Fruit fly (Drosophila melanogaster): ENCODE data around the gene CG42854.

The CG42854 gene

DNA sequence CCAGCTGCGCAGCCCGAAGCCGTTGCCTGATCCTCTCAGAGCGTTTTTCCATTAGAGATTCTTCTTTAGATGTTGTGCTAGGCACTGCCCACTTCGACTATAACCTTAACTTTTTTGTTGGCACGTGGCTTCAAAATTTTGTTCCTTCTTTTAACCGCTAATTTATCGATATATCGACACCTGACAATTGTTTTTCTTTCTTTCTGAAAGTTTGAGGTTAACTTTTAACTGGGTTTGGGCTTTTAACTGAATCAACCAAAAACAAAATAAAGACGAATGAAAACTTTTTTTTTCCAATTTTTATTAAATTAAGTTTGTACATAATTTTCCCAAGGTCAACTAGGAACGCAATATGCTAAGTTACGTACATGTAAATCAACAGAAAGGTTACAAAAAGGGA, at the start of gene CG42854:
CG42854 (minus strand) TSS at position 101 of the 400 bp plus-strand sequence.
- TF ChIP-seq CG15336 (GFP tag; IDR thresholded peaks at IDR 0.05), result no peak
- TF ChIP-seq cyc (GFP tag; optimal IDR thresholded peaks at IDR 0.05), result no peak
- TF ChIP-seq CG7368 (GFP tag; optimal IDR thresholded peaks at IDR 0.05), result no peak
- TF ChIP-seq CG4318 (GFP tag; optimal IDR thresholded peaks at IDR 0.05), result no peak
- no peak for TF ChIP-seq spab (GFP tag; optimal IDR thresholded peaks at IDR 0.05)
- TF ChIP-seq Eip78C (GFP tag), result no peak
- no peak for TF ChIP-seq Sox15 (GFP tag; optimal IDR thresholded peaks at IDR 0.05)
- no peak for TF ChIP-seq CG11294 (GFP tag; IDR thresholded peaks at IDR 0.05)
- TF ChIP-seq CG11902 (GFP tag; optimal IDR thresholded peaks at IDR 0.05), result no peak
- no peak for TF ChIP-seq CG11762 (GFP tag; optimal IDR thresholded peaks at IDR 0.05; ENCODE audit: insufficient read depth)
- no peak for TF ChIP-seq ss (GFP tag; optimal IDR thresholded peaks at IDR 0.05)

DNA sequence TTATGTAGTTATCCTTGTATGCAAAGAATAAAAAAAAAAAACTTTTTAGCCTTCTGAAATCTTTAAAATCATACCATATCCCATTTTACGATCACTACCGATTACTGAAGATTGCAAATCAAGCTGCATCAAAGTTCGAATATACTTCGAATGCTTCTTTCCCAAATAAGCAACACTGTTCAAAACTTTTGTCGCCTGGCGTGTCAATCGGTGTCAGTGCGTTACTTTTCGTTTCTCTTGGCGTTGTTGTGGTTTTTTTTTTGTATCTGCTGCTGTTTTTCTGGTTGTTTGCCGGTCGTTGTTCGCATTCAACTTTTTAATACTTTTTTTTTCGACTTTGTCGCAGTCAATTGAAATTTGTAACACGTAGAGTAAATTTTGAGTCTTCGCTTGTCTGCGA, 48.2 kb upstream of the CG42854 start:
- no peak for TF ChIP-seq fd59A (GFP tag; optimal IDR thresholded peaks at IDR 0.05)
- TF ChIP-seq Hr38 (GFP tag; optimal IDR thresholded peaks at IDR 0.05), result no peak
- no peak for TF ChIP-seq CG31627 (GFP tag; optimal IDR thresholded peaks at IDR 0.05)
- no peak for TF ChIP-seq CG11762 (GFP tag; optimal IDR thresholded peaks at IDR 0.05; ENCODE audit: insufficient read depth)
- peak; percentile 8 for TF ChIP-seq Smox (GFP tag; optimal IDR thresholded peaks at IDR 0.05)
- TF ChIP-seq CG6276 (GFP tag; optimal IDR thresholded peaks at IDR 0.05), result no peak
- no peak for TF ChIP-seq Sox15 (GFP tag; optimal IDR thresholded peaks at IDR 0.05)
- TF ChIP-seq topi (GFP tag; optimal IDR thresholded peaks at IDR 0.05), result no peak
- TF ChIP-seq CG6792 (GFP tag; optimal IDR thresholded peaks at IDR 0.05), result no peak
- TF ChIP-seq Sox14 (GFP tag; optimal IDR thresholded peaks at IDR 0.05), result no peak
- no peak for TF ChIP-seq lz (GFP tag; optimal IDR thresholded peaks at IDR 0.05)
- peak; percentile 35 for TF ChIP-seq svp (GFP tag)
- TF ChIP-seq Hr4 (GFP tag; optimal IDR thresholded peaks at IDR 0.05), result peak; percentile 29
- no peak for TF ChIP-seq CG9139 (GFP tag; optimal IDR thresholded peaks at IDR 0.05)
- TF ChIP-seq spab (GFP tag; optimal IDR thresholded peaks at IDR 0.05), result no peak
- TF ChIP-seq CG8119 (GFP tag; IDR thresholded peaks at IDR 0.05), result peak; percentile 52; the same call in 1 of the 3 replicates
- no peak for TF ChIP-seq CG3032 (tag; optimal IDR thresholded peaks at IDR 0.05)
- TF ChIP-seq fd85E (GFP tag; optimal IDR thresholded peaks at IDR 0.05), result no peak
- no peak for TF ChIP-seq dac (GFP tag; optimal IDR thresholded peaks at IDR 0.05)
- TF ChIP-seq esn (GFP tag; optimal IDR thresholded peaks at IDR 0.05), result peak; percentile 6
- TF ChIP-seq CG7368 (GFP tag; optimal IDR thresholded peaks at IDR 0.05), result no peak
- TF ChIP-seq ss (GFP tag; optimal IDR thresholded peaks at IDR 0.05), result peak in 1 of 2 experiments; percentile 15
- TF ChIP-seq CG34406 (GFP tag; optimal IDR thresholded peaks at IDR 0.05), result no peak
- peak; percentile 23 for TF ChIP-seq cyc (GFP tag; optimal IDR thresholded peaks at IDR 0.05)
- peak; percentile 53 for TF ChIP-seq CG15336 (GFP tag; IDR thresholded peaks at IDR 0.05)
- no peak for TF ChIP-seq Ets21C (GFP tag; optimal IDR thresholded peaks at IDR 0.05)
- no peak for TF ChIP-seq Eip75B (GFP tag; optimal IDR thresholded peaks at IDR 0.05)
- no peak for TF ChIP-seq Hr39 (GFP tag; optimal IDR thresholded peaks at IDR 0.05)
- no peak for TF ChIP-seq CG16779 (tag; optimal IDR thresholded peaks at IDR 0.05)
- no peak for TF ChIP-seq CG6808 (GFP tag; optimal IDR thresholded peaks at IDR 0.05)
- TF ChIP-seq CG6163 (GFP tag; IDR thresholded peaks at IDR 0.05), result peak; percentile 33; the same call in 1 of the 3 replicates
- TF ChIP-seq CG32006 (GFP tag; optimal IDR thresholded peaks at IDR 0.05), result peak; percentile 37
- peak; percentile 76 for TF ChIP-seq Eip78C (GFP tag)
- no peak for TF ChIP-seq fkh (GFP tag; optimal IDR thresholded peaks at IDR 0.05)
- no peak for TF ChIP-seq pdm3 (GFP tag; optimal IDR thresholded peaks at IDR 0.05)
- peak; percentile 58; the same call in 2 of the 3 replicates for TF ChIP-seq eg (GFP tag; IDR thresholded peaks at IDR 0.05)
- no peak for TF ChIP-seq salr (GFP tag; optimal IDR thresholded peaks at IDR 0.05)
- no peak for TF ChIP-seq dsx (GFP tag; optimal IDR thresholded peaks at IDR 0.05; ENCODE audit: poor library complexity, severe bottlenecking)
- TF ChIP-seq net (GFP tag; optimal IDR thresholded peaks at IDR 0.05), result peak; percentile 2
- no peak for TF ChIP-seq Gug (GFP tag; IDR thresholded peaks at IDR 0.05)
- no peak for TF ChIP-seq CG11902 (GFP tag; optimal IDR thresholded peaks at IDR 0.05)
- TF ChIP-seq Sox102F (GFP tag; optimal IDR thresholded peaks at IDR 0.05), result no peak
- no peak for TF ChIP-seq CG8632 (GFP tag; optimal IDR thresholded peaks at IDR 0.05)
- no peak for TF ChIP-seq CG10631 (GFP tag; optimal IDR thresholded peaks at IDR 0.05)
- no peak for TF ChIP-seq Eip93F (GFP tag; optimal IDR thresholded peaks at IDR 0.05)
- no peak for TF ChIP-seq CG11294 (GFP tag; IDR thresholded peaks at IDR 0.05)
- peak; percentile 6 for TF ChIP-seq CG3919 (GFP tag; optimal IDR thresholded peaks at IDR 0.05)
- no peak for TF ChIP-seq Met (GFP tag; optimal IDR thresholded peaks at IDR 0.05)
